Worm (Caenorhabditis elegans): Measurements from ENCODE around the gene F53F4.4.

DNA sequence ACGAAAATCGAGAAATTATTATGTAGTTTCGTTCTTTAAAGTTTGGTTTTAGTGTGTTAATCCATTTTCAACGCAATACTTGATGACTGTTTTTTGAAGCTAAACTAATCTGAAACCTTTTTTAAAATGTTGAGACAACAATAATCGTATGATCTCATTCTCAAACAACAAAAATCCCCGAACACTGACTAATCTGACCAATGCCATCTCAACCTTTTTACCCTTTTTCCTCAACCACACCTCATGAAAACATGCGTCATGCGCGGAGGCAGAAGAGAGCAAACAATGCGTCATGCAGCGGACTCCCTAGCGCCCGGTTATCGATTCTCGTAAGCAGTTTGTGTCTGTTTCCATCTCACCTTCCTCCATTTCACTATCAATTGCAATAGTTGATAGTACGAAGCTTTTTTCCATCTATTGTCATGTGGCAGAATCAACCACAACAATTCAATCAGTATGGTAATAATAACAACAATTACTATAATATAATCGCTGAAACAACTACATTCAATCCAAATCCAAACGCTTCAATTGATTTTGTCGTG lies 21.4 kb upstream of the F53F4.4 start, which contains the start of gene C50B8.4:
- no peak for TF ChIP-seq tab-1 (GFP tag; IDR thresholded peaks at IDR 0.05)
- no peak for TF ChIP-seq ztf-29 (GFP tag; IDR thresholded peaks at IDR 0.05)
- TF ChIP-seq flt-1 (GFP tag; IDR thresholded peaks at IDR 0.05) = no peak
- no peak for TF ChIP-seq klf-2 (GFP tag; conservative IDR thresholded peaks at IDR 0.05)
- TF ChIP-seq T22C8.4 (GFP tag; IDR thresholded peaks at IDR 0.05) = no peak

All from whole organism, midembryonic.